Worm (Caenorhabditis elegans) whole organism, L4 larva: ENCODE results near the gene M05D6.9.
A peak's percentile ranks its signal among the peaks of the same experiment; 100 is the strongest.

Source experiments
- F26F4.8 ChIP-seq: fragments of 200-800 bp; sonication (Bioruptor generic); conservative IDR thresholded peaks from 2 replicates; pipeline ENCODE4 v1.3.6; 2022; ENCODE audit warnings: missing genetic modification characterization, missing compliant biosample characterization
- F44E2.7 ChIP-seq: fragments of 200-800 bp; sonication (Bioruptor generic); IDR thresholded peaks from 2 replicates; pipeline ENCODE4 v2.1.2; 2022; ENCODE audit warnings: missing genetic modification characterization, missing compliant biosample characterization
- R02D3.7 ChIP-seq: fragments of 150-350 bp; sonication (generic microtip); optimal IDR thresholded peaks from 3 replicates; lab custom pipeline; 2014; ENCODE audit warnings: missing biosample characterization, missing genetic modification characterization
- Y105C5A.15 ChIP-seq: fragments of 200-800 bp; sonication (Bioruptor generic); IDR thresholded peaks from 2 replicates; pipeline ENCODE4 v1.3.6; 2022; ENCODE audit warnings: missing genetic modification characterization, missing compliant biosample characterization
- Y75B8A.6 ChIP-seq: fragments of 200-800 bp; sonication (Bioruptor generic); IDR thresholded peaks from 2 replicates; pipeline ENCODE4 v1.3.6; 2022; ENCODE audit warnings: missing genetic modification reagents, missing genetic modification characterization, missing compliant biosample characterization
- aha-1 ChIP-seq: fragments of 150-350 bp; peaks from one replicate; lab custom pipeline; 2014; ENCODE audit warnings: missing biosample characterization, missing genetic modification characterization
- aly-2 ChIP-seq: sonication (generic microtip); optimal IDR thresholded peaks from 2 replicates; lab custom pipeline; 2018; ENCODE audit warnings: missing biosample characterization, missing genetic modification characterization
- ama-1 ChIP-seq: fragments of 150-350 bp; optimal IDR thresholded peaks from 2 replicates; lab custom pipeline; 2014; ENCODE audit warnings: inconsistent platforms, mixed read lengths
- arid-1 ChIP-seq: fragments of 200-800 bp; sonication (Bioruptor generic); conservative IDR thresholded peaks from 2 replicates; pipeline ENCODE4 v1.3.6; 2022; ENCODE audit warnings: missing genetic modification reagents, missing genetic modification characterization, missing compliant biosample characterization
- ceh-20 ChIP-seq: fragments of 200-800 bp; sonication (Bioruptor generic); IDR thresholded peaks from 2 replicates; pipeline ENCODE4 v1.3.6; 2022; ENCODE audit warnings: missing genetic modification reagents, missing genetic modification characterization, missing compliant biosample characterization
- ceh-44 ChIP-seq: fragments of 200-800 bp; sonication (Bioruptor generic); IDR thresholded peaks from 2 replicates; pipeline ENCODE4 v1.3.6; 2022; ENCODE audit warnings: missing genetic modification reagents, missing genetic modification characterization, missing compliant biosample characterization
- ces-1 ChIP-seq: fragments of 150-350 bp; sonication (generic microtip); optimal IDR thresholded peaks from 4 replicates; lab custom pipeline; 2014; ENCODE audit warnings: missing biosample characterization, missing genetic modification reagents, missing genetic modification characterization
- daf-12 ChIP-seq: fragments of 150-350 bp; optimal IDR thresholded peaks from 2 replicates; lab custom pipeline; 2014; ENCODE audit warnings: missing biosample characterization, missing genetic modification reagents, missing genetic modification characterization
- daf-16 ChIP-seq, 3 experiments: sonication (generic microtip); optimal IDR thresholded peaks; 2 replicates each; lab custom pipeline; 2016 to 2017; ENCODE audit warnings: missing genetic modification characterization in 3 of 3, missing genetic modification reagents in 3 of 3, mild to moderate bottlenecking in 2 of 3, missing compliant biosample characterization in 2 of 3, missing biosample characterization in 1 of 3, moderate library complexity in 1 of 3
- daf-19 ChIP-seq: fragments of 200-800 bp; sonication (Bioruptor generic); conservative IDR thresholded peaks from 2 replicates; pipeline ENCODE4 v1.3.6; 2022; ENCODE audit warnings: missing genetic modification characterization, missing compliant biosample characterization
- dmd-6 ChIP-seq: fragments of 200-800 bp; sonication (Bioruptor generic); IDR thresholded peaks from 2 replicates; pipeline ENCODE4 v1.3.6; 2022; ENCODE audit warnings: missing genetic modification reagents, missing genetic modification characterization, missing compliant biosample characterization
- dve-1 ChIP-seq: sonication (generic microtip); optimal IDR thresholded peaks from 2 replicates; lab custom pipeline; 2017; ENCODE audit warnings: antibody characterized with exemption, mild to moderate bottlenecking, missing genetic modification characterization, missing compliant biosample characterization; ENCODE audit not compliant: insufficient read depth
- fos-1 ChIP-seq: fragments of 150-350 bp; optimal IDR thresholded peaks from 2 replicates; lab custom pipeline; 2014; ENCODE audit warnings: missing biosample characterization, missing genetic modification characterization
- hif-1 ChIP-seq, 2 experiments: sonication (generic microtip); optimal IDR thresholded peaks; 2 replicates each; lab custom pipeline; 2016 to 2017; ENCODE audit warnings: missing compliant biosample characterization in 2 of 2, missing genetic modification characterization in 2 of 2, missing genetic modification reagents in 2 of 2, missing genotype in 2 of 2, mild to moderate bottlenecking in 1 of 2
- hlh-11 ChIP-seq: fragments of 200-800 bp; sonication (Bioruptor generic); optimal IDR thresholded peaks from 2 replicates; lab custom pipeline; 2018; ENCODE audit warnings: mild to moderate bottlenecking, missing genetic modification characterization, missing compliant biosample characterization
- hlh-30 ChIP-seq: sonication (generic microtip); optimal IDR thresholded peaks from 2 replicates; lab custom pipeline; 2017; ENCODE audit warnings: antibody characterized with exemption, mild to moderate bottlenecking, missing genetic modification characterization, missing compliant biosample characterization; ENCODE audit not compliant: insufficient read depth
- lim-7 ChIP-seq: fragments of 200-800 bp; sonication (Bioruptor generic); IDR thresholded peaks from 2 replicates; pipeline ENCODE4 v1.3.6; 2022; ENCODE audit warnings: missing genetic modification characterization, missing compliant biosample characterization
- lin-1 ChIP-seq: fragments of 200-800 bp; sonication (Bioruptor generic); IDR thresholded peaks from 2 replicates; pipeline ENCODE4 v1.3.6; 2022; ENCODE audit warnings: missing genetic modification reagents, missing genetic modification characterization, missing compliant biosample characterization
- lin-13 ChIP-seq: fragments of 150-350 bp; optimal IDR thresholded peaks from 2 replicates; lab custom pipeline; 2014; ENCODE audit warnings: missing biosample characterization, missing genetic modification reagents, missing genetic modification characterization
- lin-38 ChIP-seq: fragments of 200-800 bp; sonication (Bioruptor generic); IDR thresholded peaks from 2 replicates; pipeline ENCODE4 v1.3.6; 2022; ENCODE audit warnings: missing genetic modification reagents, missing genetic modification characterization, missing compliant biosample characterization
- lin-39 ChIP-seq: fragments of 150-350 bp; optimal IDR thresholded peaks from 2 replicates; lab custom pipeline; 2014; ENCODE audit warnings: missing biosample characterization, missing genetic modification reagents, missing genetic modification characterization
- lir-3 ChIP-seq: sonication (generic microtip); optimal IDR thresholded peaks from 2 replicates; lab custom pipeline; 2016; ENCODE audit warnings: mild to moderate bottlenecking, missing genetic modification characterization, missing compliant biosample characterization
- madf-5 ChIP-seq, 2 experiments: fragments of 200-800 bp; sonication (Bioruptor generic); IDR thresholded peaks; 2 replicates each; pipeline ENCODE4 v1.3.6; 2022; ENCODE audit warnings: missing compliant biosample characterization in 2 of 2, missing genetic modification characterization in 2 of 2
- mdt-29 ChIP-seq: fragments of 200-800 bp; sonication (Bioruptor generic); IDR thresholded peaks from 2 replicates; pipeline ENCODE4 v1.3.6; 2022; ENCODE audit warnings: missing genetic modification reagents, missing genetic modification characterization, missing compliant biosample characterization
- mxl-3 ChIP-seq: fragments of 200-800 bp; sonication (Bioruptor generic); optimal IDR thresholded peaks from 2 replicates; lab custom pipeline; 2018; ENCODE audit warnings: mild to moderate bottlenecking, missing genetic modification characterization, missing compliant biosample characterization
- nhr-10 ChIP-seq: fragments of 150-350 bp; optimal IDR thresholded peaks from 2 replicates; lab custom pipeline; 2014; ENCODE audit warnings: missing biosample characterization, missing genetic modification characterization
- nhr-102 ChIP-seq: sonication (generic microtip); optimal IDR thresholded peaks from 2 replicates; lab custom pipeline; 2016; ENCODE audit warnings: mild to moderate bottlenecking, missing genetic modification characterization, moderate library complexity, missing compliant biosample characterization
- nhr-25 ChIP-seq: sonication (generic microtip); optimal IDR thresholded peaks from 2 replicates; lab custom pipeline; 2017; ENCODE audit warnings: missing genetic modification characterization, mild to moderate bottlenecking, missing compliant biosample characterization, antibody characterized with exemption, moderate library complexity, borderline replicate concordance; ENCODE audit not compliant: insufficient read depth
- nhr-28 ChIP-seq: fragments of 150-350 bp; optimal IDR thresholded peaks from 2 replicates; lab custom pipeline; 2014; ENCODE audit warnings: missing biosample characterization, missing genetic modification characterization
- nhr-41 ChIP-seq: fragments of 200-800 bp; sonication (Bioruptor generic); IDR thresholded peaks from 2 replicates; pipeline ENCODE4 v1.3.6; 2022; ENCODE audit warnings: missing genetic modification reagents, missing genetic modification characterization, missing compliant biosample characterization
- nhr-48 ChIP-seq: sonication (generic microtip); optimal IDR thresholded peaks from 2 replicates; lab custom pipeline; 2016; ENCODE audit warnings: mild to moderate bottlenecking, missing genetic modification characterization, missing compliant biosample characterization
- nhr-76 ChIP-seq: fragments of 150-350 bp; optimal IDR thresholded peaks from 2 replicates; lab custom pipeline; 2014; ENCODE audit warnings: missing biosample characterization, missing genetic modification characterization
- pha-4 ChIP-seq, 2 experiments: fragments of 150-350 bp in 1 of 2; fragments of 200-800 bp in 1 of 2; sonication (Bioruptor generic) in 1 of 2; IDR thresholded peaks in 1 of 2; optimal IDR thresholded peaks in 1 of 2; 2 replicates each; pipeline versions ENCODE4 v1.3.6 to Lab custom; 2014 to 2022; ENCODE audit warnings: missing genetic modification characterization in 2 of 2, missing genetic modification reagents in 2 of 2, missing biosample characterization in 1 of 2, missing compliant biosample characterization in 1 of 2
- php-3 ChIP-seq: fragments of 200-800 bp; sonication (Bioruptor generic); IDR thresholded peaks from 2 replicates; pipeline ENCODE4 v1.3.6; 2022; ENCODE audit warnings: missing genetic modification reagents, missing genetic modification characterization, missing compliant biosample characterization
- pqm-1 ChIP-seq: sonication (generic microtip); optimal IDR thresholded peaks from 2 replicates; lab custom pipeline; 2017; ENCODE audit warnings: missing biosample characterization, missing genetic modification characterization
- rbr-2 ChIP-seq: sonication (generic microtip); optimal IDR thresholded peaks from 2 replicates; lab custom pipeline; 2016; ENCODE audit warnings: missing genotype, missing genetic modification characterization, missing compliant biosample characterization
- set-16 ChIP-seq: fragments of 200-800 bp; sonication (Bioruptor generic); IDR thresholded peaks from 2 replicates; pipeline ENCODE4 v1.3.6; 2022; ENCODE audit warnings: missing genetic modification reagents, missing genetic modification characterization, missing compliant biosample characterization
- tra-1 ChIP-seq: fragments of 200-800 bp; sonication (Bioruptor generic); IDR thresholded peaks from 2 replicates; pipeline ENCODE4 v1.3.6; 2022; ENCODE audit warnings: missing genetic modification reagents, missing genetic modification characterization, missing compliant biosample characterization
- unc-39 ChIP-seq: sonication (generic microtip); optimal IDR thresholded peaks from 2 replicates; lab custom pipeline; 2017; ENCODE audit warnings: missing biosample characterization, missing genetic modification characterization
- unc-62 ChIP-seq, 3 experiments: fragments of 150-350 bp in 1 of 3; sonication (generic microtip); optimal IDR thresholded peaks in 2 of 3; peaks in 1 of 3; 1 replicate in 1 of 3; 2 replicates in 2 of 3; lab custom pipeline; 2014 to 2017; ENCODE audit warnings: missing biosample characterization in 3 of 3, missing genetic modification characterization in 3 of 3, missing genetic modification reagents in 3 of 3, missing genotype in 1 of 3
- vab-7 ChIP-seq: fragments of 200-800 bp; sonication (Bioruptor generic); IDR thresholded peaks from 2 replicates; pipeline ENCODE4 v1.3.6; 2022; ENCODE audit warnings: missing genetic modification reagents, missing genetic modification characterization, missing compliant biosample characterization

The M05D6.9 gene

ce11 chrII:8480166-8480565 lies 13.9 kb upstream of the M05D6.9 start, which contains the start of gene lact-4:
lact-4 (minus strand) TSS chrII:8480478.
- TF ChIP-seq unc-62 (GFP tag; optimal IDR thresholded peaks at IDR 0.05 in 1 of 2; lab: Kevin White, UChicago) (peak in 1 of 2 experiments; percentile 11), unc-62 (tag; optimal IDR thresholded peaks at IDR 0.05; lab: Kevin White, UChicago) (no peak), nhr-25 (no peak), unc-39 (tag; lab: Kevin White, UChicago) (no peak), aha-1 (peak; percentile 93), Y105C5A.15 (GFP tag; lab: Robert Waterston, UW) (0 out of 2 replicates have a peak, but pooled peaks have one; percentile 8), lin-38 (GFP tag; lab: Robert Waterston, UW) (no peak)

ce11 chrII:8481033-8481708 lies 12.9 kb upstream of the M05D6.9 start:
- TF ChIP-seq nhr-48 (tag; lab: Kevin White, UChicago) (peak; percentile 56), nhr-102 (peak; percentile 40), nhr-10 (tag; lab: Kevin White, UChicago) (no peak), F26F4.8 (no peak), pqm-1 (tag; lab: Kevin White, UChicago) (no peak), lim-7 (GFP tag; lab: Robert Waterston, UW) (no peak), lin-13 (GFP tag; lab: Kevin White, UChicago) (no peak), ceh-44 (GFP tag; lab: Robert Waterston, UW) (no peak), dve-1 (tag; lab: Kevin White, UChicago) (peak; percentile 11), Y75B8A.6 (0 out of 2 replicates have a peak, but pooled peaks have one; percentile 41), daf-16 (GFP tag; optimal IDR thresholded peaks at IDR 0.05; lab: Kevin White, UChicago) (peak in 1 of 2 experiments; percentile 87), daf-16 (tag; optimal IDR thresholded peaks at IDR 0.05; lab: Kevin White, UChicago) (peak; percentile 70), nhr-28 (peak; percentile 24), F44E2.7 (GFP tag; lab: Robert Waterston, UW) (no peak), ceh-20 (GFP tag; lab: Robert Waterston, UW) (no peak), fos-1 (no peak), lir-3 (tag; lab: Kevin White, UChicago) (no peak), php-3 (peak; percentile 47), arid-1 (GFP tag; lab: Robert Waterston, UW) (no peak), set-16 (GFP tag; lab: Robert Waterston, UW) (no peak), ces-1 (GFP tag; lab: Kevin White, UChicago) (no peak), aly-2 (no peak), nhr-76 (tag; lab: Kevin White, UChicago) (no peak), lin-1 (GFP tag; lab: Robert Waterston, UW) (0 out of 2 replicates have a peak, but pooled peaks have one; percentile 8), hif-1 (tag; optimal IDR thresholded peaks at IDR 0.05; lab: Kevin White, UChicago) (peak in 1 of 2 experiments; percentile 75), tra-1 (GFP tag; lab: Robert Waterston, UW) (0 out of 2 replicates have a peak, but pooled peaks have one; percentile 23), vab-7 (GFP tag; lab: Robert Waterston, UW) (no peak), pha-4 (GFP tag; IDR thresholded peaks at IDR 0.05; lab: Robert Waterston, UW) (peak; percentile 27; the same call in 1 of the 2 replicates), pha-4 (tag; optimal IDR thresholded peaks at IDR 0.05; lab: Kevin White, UChicago) (no peak), hlh-11 (tag; lab: Kevin White, UChicago) (peak; percentile 60), R02D3.7 (tag; lab: Kevin White, UChicago) (no peak), daf-12 (tag; lab: Kevin White, UChicago) (no peak), daf-19 (GFP tag; lab: Robert Waterston, UW) (0 out of 2 replicates have a peak, but pooled peaks have one; percentile 10), nhr-41 (no peak), ama-1 (lab: Kevin White, UChicago) (no peak), aha-1 (peak; percentile 98), hlh-30 (tag; lab: Kevin White, UChicago) (peak; percentile 40), madf-5 (GFP tag; IDR thresholded peaks at IDR 0.05; lab: Robert Waterston, UW) (peak in 1 of 2 experiments; percentile 11; a peak in 1 of 4 replicates), lin-39 (tag; lab: Kevin White, UChicago) (no peak), dmd-6 (GFP tag; lab: Robert Waterston, UW) (peak; percentile 72), mxl-3 (GFP tag; lab: Kevin White, UChicago) (no peak), rbr-2 (tag; lab: Kevin White, UChicago) (no peak), mdt-29 (GFP tag; lab: Robert Waterston, UW) (peak; percentile 69)
